Fruit fly (Drosophila melanogaster) whole organism, embryonic: Measurements from ENCODE around the gene RpL6.

Source experiments
- CG7786 ChIP-seq: fragments of 200-800 bp; sonication (Bioruptor generic); optimal IDR thresholded peaks from 2 replicates; lab custom pipeline; 2016; ENCODE audit warnings: missing biosample characterization, missing genetic modification characterization
- CoRest ChIP-seq: fragments of 200-800 bp; sonication (Bioruptor generic); optimal IDR thresholded peaks from 3 replicates; lab custom pipeline; 2018; ENCODE audit warnings: missing biosample characterization, mild to moderate bottlenecking, missing genetic modification characterization, moderate library complexity
- Dll ChIP-seq: fragments of 200-800 bp; sonication (Bioruptor generic); IDR thresholded peaks from 4 replicates; pipeline ENCODE4 v1.3.6; 2022; ENCODE audit warnings: missing biosample characterization, missing genetic modification characterization; ENCODE audit not compliant: partially characterized antibody
- Doc3 ChIP-seq: fragments of 200-800 bp; sonication (Bioruptor generic); IDR thresholded peaks from 3 replicates; pipeline ENCODE4 v1.3.6; 2022; ENCODE audit warnings: missing biosample characterization, missing genetic modification characterization; ENCODE audit not compliant: partially characterized antibody
- cad ChIP-seq: fragments of >200 bp; optimal IDR thresholded peaks from 2 replicates; lab custom pipeline; 2017; ENCODE audit warnings: missing biosample characterization, missing genetic modification characterization
- slp2 ChIP-seq: fragments of 200-800 bp; sonication (Bioruptor generic); optimal IDR thresholded peaks from 2 replicates; lab custom pipeline; 2016; ENCODE audit warnings: missing biosample characterization, missing genetic modification characterization
- tup ChIP-seq: fragments of 200-800 bp; sonication (Bioruptor generic); optimal IDR thresholded peaks from 2 replicates; lab custom pipeline; 2016; ENCODE audit warnings: missing biosample characterization, mild to moderate bottlenecking, missing genetic modification characterization, moderate library complexity

DNA sequence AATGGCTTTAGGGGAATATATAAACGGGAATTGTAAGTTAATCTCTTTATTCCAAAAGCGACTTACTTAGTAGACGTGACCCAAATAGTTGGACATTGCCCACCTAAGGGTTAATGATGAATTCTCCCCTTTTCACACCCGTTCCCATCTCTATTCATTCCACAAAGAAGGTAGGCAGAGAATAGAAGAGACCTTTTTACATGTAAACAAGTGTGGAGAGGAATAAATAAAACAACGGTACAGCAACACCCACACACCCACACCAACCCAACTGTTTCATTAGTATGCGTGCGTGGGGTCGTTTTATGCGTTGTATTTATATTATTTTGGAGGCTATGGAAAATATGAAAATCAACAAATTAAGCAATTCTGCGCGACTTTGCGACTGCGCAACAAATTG, 12.0 kb upstream of the RpL6 start:
- no peak for TF ChIP-seq slp2 (GFP tag; lab: Kevin White, UChicago)
- no peak for TF ChIP-seq cad (GFP tag; lab: Kevin White, UChicago)
- no peak for TF ChIP-seq Doc3 (GFP tag; lab: Robert Waterston, UW)
- TF ChIP-seq CoRest (tag; lab: Kevin White, UChicago), result no peak
- no peak for TF ChIP-seq Dll (GFP tag; lab: Robert Waterston, UW)
- no peak for TF ChIP-seq CG7786 (GFP tag; lab: Kevin White, UChicago)
- TF ChIP-seq tup (GFP tag; lab: Kevin White, UChicago), result no peak
